Fruit fly (Drosophila melanogaster) whole organism, larva: ENCODE measurements around the gene CG13028.

Experiments used
- noc ChIP-seq: fragments of 200-800 bp; sonication (Bioruptor generic); optimal IDR thresholded peaks from 3 replicates; lab custom pipeline; 2019; ENCODE audit warnings: missing biosample characterization, mild to moderate bottlenecking, missing genetic modification characterization, moderate library complexity

The CG13028 gene

DNA sequence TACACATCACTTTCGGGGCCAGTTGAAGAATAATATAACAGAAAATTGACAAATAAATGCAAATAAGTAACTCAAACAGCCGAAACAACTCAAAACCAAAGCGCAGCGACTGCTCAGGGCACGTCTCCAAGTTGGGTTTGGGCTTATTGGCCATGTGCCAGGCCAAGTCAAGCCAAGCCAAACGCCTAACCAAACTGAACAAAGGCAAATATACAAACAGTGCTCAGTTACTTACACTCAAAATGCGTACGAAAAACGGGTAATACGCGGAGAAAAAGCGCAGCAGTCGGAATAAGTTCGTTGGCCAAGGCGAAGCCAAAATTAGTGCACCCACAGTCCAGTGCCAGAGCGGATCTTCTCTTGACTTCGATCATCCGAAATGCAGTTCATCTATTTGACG, at the start of gene CG13028:
Gene CG13028, plus strand, starts transcription at position 301 of the 400 bp plus-strand sequence.
- no peak for TF ChIP-seq noc (tag; lab: Kevin White, UChicago)

DNA sequence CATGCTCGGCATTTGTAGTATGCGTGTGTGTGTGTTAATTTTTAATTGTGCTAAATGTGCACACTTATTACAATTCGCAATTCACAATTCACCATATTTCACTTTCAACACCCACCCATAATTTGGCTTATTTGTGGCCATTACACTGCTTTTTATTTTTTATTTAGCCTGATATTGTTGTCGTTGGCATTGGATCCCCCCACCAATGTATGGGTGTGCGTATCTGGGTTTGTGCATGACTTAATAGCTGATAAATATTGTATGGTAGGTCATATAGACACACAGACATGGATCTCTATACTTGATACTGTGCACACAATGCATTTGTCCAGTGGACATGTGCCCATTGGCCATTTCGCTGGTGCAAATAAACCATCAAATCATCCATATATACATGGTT, 49.4 kb upstream of the CG13028 start:
- no peak for TF ChIP-seq noc (tag; lab: Kevin White, UChicago)

DNA sequence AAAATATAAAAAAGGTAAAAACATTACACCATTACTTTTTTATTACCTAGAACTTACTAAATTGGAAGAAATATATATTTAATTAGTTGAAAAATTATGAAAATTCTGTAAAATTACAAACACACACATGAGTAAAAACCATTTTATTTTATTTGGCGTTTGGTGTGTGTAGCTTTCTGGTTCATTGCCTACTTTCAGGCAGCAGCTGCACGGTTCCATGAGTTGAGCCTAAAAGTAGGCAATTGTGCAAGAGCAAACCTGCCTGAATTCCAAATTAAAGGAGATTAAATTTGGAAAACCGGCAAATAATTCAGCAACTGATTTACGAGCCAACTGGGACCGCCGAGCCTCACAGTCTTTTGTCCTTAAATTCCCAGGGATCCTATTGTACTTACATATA, 47.6 kb upstream of the CG13028 start:
- TF ChIP-seq noc (tag; lab: Kevin White, UChicago), result no peak

DNA sequence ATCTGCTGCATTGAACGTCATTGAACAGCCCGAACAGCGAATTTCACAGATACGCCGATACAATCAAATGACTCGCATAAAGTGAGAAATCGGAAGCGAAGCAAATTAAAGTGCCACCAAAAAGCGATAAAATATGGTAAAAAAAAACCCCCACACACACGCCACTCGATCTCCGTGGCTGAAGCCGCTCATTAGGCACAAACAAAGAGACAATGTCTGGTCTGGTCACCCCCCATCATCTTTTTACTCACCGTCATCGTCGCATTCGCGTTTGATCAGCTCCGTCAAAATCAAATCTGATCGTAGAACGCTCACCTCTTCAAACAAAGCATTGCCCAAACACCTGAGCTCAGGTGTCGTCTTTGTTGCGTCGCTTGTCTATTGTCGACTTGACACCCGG, 47.1 kb upstream of the CG13028 start:
- TF ChIP-seq noc (tag; lab: Kevin White, UChicago), result no peak

- TF ChIP-seq noc (tag; lab: Kevin White, UChicago), result no peak
These were observed 46.1 kb upstream of the CG13028 start, which contains the start of gene CG32170 for dm6 chr3L:16876785-16877468. CG32170 (plus strand) TSS chr3L:16877309.

DNA sequence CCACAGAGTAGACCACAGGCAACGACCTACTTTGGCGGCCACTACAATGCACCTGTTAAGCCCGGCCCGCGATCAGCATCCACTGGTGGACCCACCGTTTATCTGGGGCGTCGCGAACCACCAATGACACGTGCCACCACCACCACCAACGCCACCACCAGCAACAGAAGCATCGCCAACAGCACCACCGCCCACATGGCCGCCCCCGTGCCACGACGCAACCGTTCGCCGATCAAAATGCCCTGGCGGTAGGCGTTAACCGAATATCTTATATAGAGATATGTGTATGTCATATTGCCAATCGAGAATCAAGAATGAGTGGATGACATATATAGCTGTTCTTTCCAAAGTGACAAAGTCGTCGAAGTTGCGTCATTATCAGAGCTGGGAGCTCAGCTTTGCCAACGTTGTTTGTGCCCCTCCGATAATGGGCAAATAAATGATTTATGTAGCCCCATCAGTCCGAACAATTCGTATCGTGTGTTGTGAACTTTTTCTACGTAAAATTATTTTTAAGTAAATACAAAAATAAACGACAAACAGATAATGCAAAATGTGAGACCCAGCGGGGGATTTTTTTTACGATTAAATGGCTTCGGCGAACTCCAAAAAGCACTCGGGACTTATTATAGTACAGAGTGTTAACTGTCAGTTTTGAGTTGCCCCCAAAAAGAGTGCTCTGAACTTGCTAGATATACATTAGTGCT, 44.1 kb upstream of the CG13028 start:
- no peak for TF ChIP-seq noc (tag; lab: Kevin White, UChicago)

dm6 chr3L:16881097-16881496, 42.0 kb upstream of the CG13028 start:
- TF ChIP-seq noc (tag; lab: Kevin White, UChicago), result peak; percentile 44

- TF ChIP-seq noc (tag; lab: Kevin White, UChicago), result no peak
These were observed 39.0 kb upstream of the CG13028 start for dm6 chr3L:16884037-16884436.

DNA sequence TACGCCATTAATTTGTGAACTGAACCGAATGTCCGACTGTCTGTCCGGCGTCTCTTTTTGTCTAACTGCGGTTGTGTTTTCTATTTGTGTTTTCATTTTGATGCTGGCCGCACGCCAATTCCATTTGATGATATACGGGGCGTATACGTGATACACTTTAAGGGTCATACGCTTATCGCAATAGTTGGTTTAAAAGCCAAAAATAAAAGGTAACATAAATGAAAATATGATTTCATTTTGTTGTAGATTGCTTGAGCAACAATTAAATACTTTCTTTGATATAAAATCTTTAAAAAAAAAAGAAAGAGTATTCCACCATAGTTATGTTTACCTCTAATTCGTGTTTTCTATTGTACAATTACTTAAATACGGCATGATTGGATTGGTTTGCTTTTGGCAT, 38.0 kb upstream of the CG13028 start:
- peak; percentile 41 for TF ChIP-seq noc (tag; lab: Kevin White, UChicago)

DNA sequence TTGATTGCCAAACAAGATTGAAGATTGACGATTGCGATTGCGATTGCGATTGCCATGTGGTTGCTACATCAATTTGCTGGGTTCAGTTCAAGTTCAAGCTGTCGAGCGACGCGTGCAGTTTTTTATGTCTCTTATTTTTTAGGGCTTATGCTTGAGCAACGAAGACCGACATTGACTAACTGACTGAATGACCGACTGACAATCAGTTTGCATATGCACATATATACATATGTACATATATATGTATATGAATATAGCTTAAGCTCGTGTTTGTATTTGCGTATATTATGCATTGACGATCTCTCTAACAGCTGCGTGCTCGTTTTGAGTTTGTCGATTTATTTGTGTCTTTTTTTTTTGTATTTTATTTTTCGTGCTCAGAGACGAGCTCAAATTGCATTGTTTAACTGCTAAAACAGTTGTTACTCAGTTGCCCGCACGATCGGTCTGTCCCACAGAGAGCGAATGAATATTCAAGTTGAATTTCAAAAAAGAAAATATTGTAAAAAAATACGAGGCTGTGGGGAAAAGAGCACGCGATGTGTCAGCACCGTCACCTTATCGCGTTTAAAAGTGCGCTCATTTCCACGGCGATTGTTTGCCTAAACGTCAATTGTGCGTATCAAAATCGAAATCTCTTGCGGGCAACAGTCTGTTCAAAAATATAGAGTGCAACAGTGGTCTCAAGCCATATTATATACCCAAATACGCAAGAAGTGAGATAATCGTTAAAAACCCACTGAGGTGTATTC, 36.7 kb upstream of the CG13028 start:
- no peak for TF ChIP-seq noc (tag; lab: Kevin White, UChicago)

DNA sequence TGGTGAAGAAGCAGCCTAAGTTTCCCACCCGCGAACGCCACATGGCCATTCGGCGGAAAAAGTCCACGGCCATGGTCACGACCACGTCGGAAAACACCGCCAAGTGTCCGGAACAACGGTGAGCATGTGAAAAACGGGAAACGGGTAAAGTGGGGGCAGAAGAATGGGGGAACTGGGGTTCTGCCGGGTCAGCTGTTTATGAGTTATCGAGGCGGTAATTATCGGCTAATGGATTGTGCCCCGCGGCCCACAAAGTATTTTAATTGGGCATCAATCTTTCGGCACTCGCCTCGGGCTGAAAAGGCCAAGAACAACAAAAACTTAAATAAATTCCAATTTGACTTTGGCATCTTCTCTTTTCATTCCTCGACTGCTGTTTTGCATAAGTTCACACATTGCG, 35.8 kb upstream of the CG13028 start:
- no peak for TF ChIP-seq noc (tag; lab: Kevin White, UChicago)

- no peak for TF ChIP-seq noc (tag; lab: Kevin White, UChicago)
These were observed 33.5 kb upstream of the CG13028 start for dm6 chr3L:16889545-16889944.

DNA sequence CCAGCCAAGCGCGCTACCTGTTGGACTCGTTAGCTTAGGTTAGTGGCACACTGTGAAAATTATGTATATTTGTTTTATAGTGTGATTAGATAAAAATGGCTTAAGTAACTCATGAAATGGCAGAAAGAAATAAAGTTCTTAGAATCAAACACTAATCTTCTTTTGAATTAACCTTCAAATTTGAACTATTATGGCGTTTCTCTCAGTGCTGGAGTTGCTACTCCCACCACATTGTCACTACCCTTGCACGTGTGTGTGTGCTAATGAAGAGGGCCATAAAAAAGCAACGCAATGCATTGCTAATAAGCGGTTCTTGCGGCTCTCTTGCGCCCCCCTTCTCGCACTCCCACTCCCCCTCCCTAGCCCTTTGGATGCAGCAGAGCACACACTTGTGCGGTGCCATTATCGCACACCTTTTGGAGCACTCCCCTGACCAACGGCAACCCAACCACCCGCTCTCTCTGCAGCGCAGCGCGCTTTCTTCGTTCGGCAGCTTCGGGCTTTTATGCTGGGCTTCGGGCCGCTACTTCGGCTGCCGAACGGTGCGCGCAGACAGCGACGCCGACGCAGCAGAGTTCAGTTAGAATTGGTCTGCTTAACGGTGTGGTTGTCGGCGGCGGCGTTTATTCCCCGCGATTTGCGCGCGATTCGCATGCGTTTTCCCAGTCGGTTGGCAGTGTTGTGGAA, 32.3 kb upstream of the CG13028 start:
- peak; percentile 23 for TF ChIP-seq noc (tag; lab: Kevin White, UChicago)

- no peak for TF ChIP-seq noc (tag; lab: Kevin White, UChicago)
These were observed 31.1 kb upstream of the CG13028 start for dm6 chr3L:16891914-16892313.

DNA sequence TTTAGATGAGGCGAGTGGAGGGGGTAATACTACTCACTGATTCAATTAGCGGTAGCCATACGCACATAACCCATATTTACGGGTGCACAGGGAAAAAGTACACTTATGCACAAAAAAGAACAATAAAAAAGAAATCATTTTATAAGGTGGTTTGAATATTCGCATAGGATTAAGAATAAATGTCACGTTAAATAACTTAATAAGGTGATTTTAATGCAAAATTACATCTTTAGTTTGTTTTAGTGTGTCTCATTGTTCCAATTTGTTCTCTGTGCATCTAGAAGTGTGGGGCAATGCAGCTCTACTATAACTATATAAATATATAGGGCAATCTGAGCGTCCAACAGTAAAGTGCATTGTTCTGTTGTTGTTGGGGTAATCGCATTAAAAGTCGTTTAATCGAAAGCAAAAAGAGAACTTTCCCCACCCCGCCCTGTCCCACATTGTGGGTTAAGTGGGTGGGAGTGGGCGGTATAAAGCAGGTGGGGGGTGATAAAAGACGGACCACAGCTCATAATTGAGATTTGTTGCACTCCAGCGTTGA, 30.3 kb upstream of the CG13028 start:
- TF ChIP-seq noc (tag; lab: Kevin White, UChicago), result no peak
